Worm (Caenorhabditis elegans): ENCODE results near the gene srh-47.

srh-47 gene

ce11 chrV:11314025-11314880, 13.8 kb upstream of the srh-47 start (continued):
- TF ChIP-seq tra-1 (GFP tag; IDR thresholded peaks at IDR 0.05), result peak; percentile 99
- TF ChIP-seq mep-1 (tag; optimal IDR thresholded peaks at IDR 0.05), result peak; percentile 92
- TF ChIP-seq dmd-8 (GFP tag; IDR thresholded peaks at IDR 0.05), result peak; percentile 100
- peak; percentile 100 for TF ChIP-seq lim-7 (GFP tag; IDR thresholded peaks at IDR 0.05)
- TF ChIP-seq lin-13 (GFP tag; optimal IDR thresholded peaks at IDR 0.05), result peak; percentile 87
- peak; percentile 79 for TF ChIP-seq nhr-25 (tag; optimal IDR thresholded peaks at IDR 0.05; ENCODE audit: borderline replicate concordance, insufficient read depth)
- TF ChIP-seq arid-1 (GFP tag; conservative IDR thresholded peaks at IDR 0.05), result peak; percentile 98
- peak; percentile 94 for TF ChIP-seq nhr-102 (tag; optimal IDR thresholded peaks at IDR 0.05)
- peak; percentile 89 for TF ChIP-seq dmd-6 (GFP tag; IDR thresholded peaks at IDR 0.05)
- TF ChIP-seq jun-1 (tag; optimal IDR thresholded peaks at IDR 0.05), result peak; percentile 86
- no peak for TF ChIP-seq ceh-28 (tag; optimal IDR thresholded peaks at IDR 0.05)
- peak; percentile 56 for TF ChIP-seq dpl-1 (GFP tag; optimal IDR thresholded peaks at IDR 0.05)
- peak; percentile 93 for TF ChIP-seq dve-1 (tag; optimal IDR thresholded peaks at IDR 0.05; ENCODE audit: insufficient read depth)
- TF ChIP-seq F44E2.7 (GFP tag; IDR thresholded peaks at IDR 0.05), result peak; percentile 99
- TF ChIP-seq fos-1 (tag; optimal IDR thresholded peaks at IDR 0.05), result no peak
- peak; percentile 99 for TF ChIP-seq sdz-12 (GFP tag; optimal IDR thresholded peaks at IDR 0.05)
- TF ChIP-seq lsy-2 (tag; optimal IDR thresholded peaks at IDR 0.05), result peak; percentile 39 to 78
- TF ChIP-seq mxl-2 (GFP tag; conservative IDR thresholded peaks at IDR 0.05), result peak; percentile 94
- TF ChIP-seq zip-11 (GFP tag; IDR thresholded peaks at IDR 0.05), result peak; percentile 93
- peak; percentile 77 for TF ChIP-seq attf-4 (tag; optimal IDR thresholded peaks at IDR 0.05)
- TF ChIP-seq nhr-77 (tag; optimal IDR thresholded peaks at IDR 0.05), result peak; percentile 76
- TF ChIP-seq lin-15B (tag; optimal IDR thresholded peaks at IDR 0.05), result peak; percentile 28

ce11 chrV:11312904-11313303, 12.5 kb upstream of the srh-47 start:
- TF ChIP-seq zip-11 (GFP tag; IDR thresholded peaks at IDR 0.05), result no peak
- TF ChIP-seq ztf-7 (tag; optimal IDR thresholded peaks at IDR 0.05), result no peak
- TF ChIP-seq ama-1 (optimal IDR thresholded peaks at IDR 0.05), result no peak
- peak; percentile 77 for TF ChIP-seq aha-1 (tag)
- no peak for TF ChIP-seq egl-27 (tag; optimal IDR thresholded peaks at IDR 0.05)
- no peak for TF ChIP-seq T26A8.4 (GFP tag; IDR thresholded peaks at IDR 0.05)
- TF ChIP-seq nhr-48 (tag; optimal IDR thresholded peaks at IDR 0.05), result no peak
- TF ChIP-seq unc-62 (GFP tag; optimal IDR thresholded peaks at IDR 0.05 in 1 of 2), result peak in 1 of 2 experiments; percentile 24
- no peak for TF ChIP-seq unc-62 (tag; optimal IDR thresholded peaks at IDR 0.05)
- TF ChIP-seq php-3 (GFP tag; IDR thresholded peaks at IDR 0.05), result no peak
- TF ChIP-seq nhr-42 (GFP tag; IDR thresholded peaks at IDR 0.05), result no peak
- no peak for TF ChIP-seq hlh-30 (tag; optimal IDR thresholded peaks at IDR 0.05; ENCODE audit: insufficient read depth)
- no peak for TF ChIP-seq ceh-20 (GFP tag; IDR thresholded peaks at IDR 0.05)
- no peak for TF ChIP-seq ZK337.2 (GFP tag; IDR thresholded peaks at IDR 0.05)
- no peak for TF ChIP-seq arid-1 (GFP tag; conservative IDR thresholded peaks at IDR 0.05)

ce11 chrV:11311013-11311472, 10.6 kb upstream of the srh-47 start, which contains the start of gene T03F7.7:
TSS of gene T03F7.7 (plus strand) at chrV:11311422.
- no peak for TF ChIP-seq ZK337.2 (GFP tag; IDR thresholded peaks at IDR 0.05)
- TF ChIP-seq hlh-11 (tag; optimal IDR thresholded peaks at IDR 0.05), result peak; percentile 66
- TF ChIP-seq daf-16 (GFP tag; optimal IDR thresholded peaks at IDR 0.05), result no peak
- TF ChIP-seq daf-16 (tag; optimal IDR thresholded peaks at IDR 0.05), result peak; percentile 55
- TF ChIP-seq nhr-28 (tag; optimal IDR thresholded peaks at IDR 0.05), result peak; percentile 85
- TF ChIP-seq lin-1 (GFP tag; IDR thresholded peaks at IDR 0.05), result peak; percentile 84
- TF ChIP-seq zfp-3 (GFP tag; conservative IDR thresholded peaks at IDR 0.05), result no peak
- TF ChIP-seq dmd-6 (GFP tag; IDR thresholded peaks at IDR 0.05), result peak; percentile 85
- peak in 1 of 2 experiments; percentile 35 for TF ChIP-seq mdl-1 (tag; optimal IDR thresholded peaks at IDR 0.05)
- TF ChIP-seq tra-1 (GFP tag; IDR thresholded peaks at IDR 0.05), result peak; percentile 73; the same call in 1 of the 2 replicates
- TF ChIP-seq mxl-2 (GFP tag; conservative IDR thresholded peaks at IDR 0.05), result no peak
- no peak for TF ChIP-seq saeg-2 (GFP tag; IDR thresholded peaks at IDR 0.05)
- TF ChIP-seq nhr-25 (tag; optimal IDR thresholded peaks at IDR 0.05; ENCODE audit: borderline replicate concordance, insufficient read depth), result no peak
- peak; percentile 93 for TF ChIP-seq pqm-1 (tag; optimal IDR thresholded peaks at IDR 0.05)
- peak; percentile 46 for TF ChIP-seq mxl-3 (GFP tag; optimal IDR thresholded peaks at IDR 0.05)
- peak; percentile 75 for TF ChIP-seq php-3 (GFP tag; IDR thresholded peaks at IDR 0.05)
- no peak for TF ChIP-seq ama-1 (optimal IDR thresholded peaks at IDR 0.05)
- TF ChIP-seq nhr-48 (tag; optimal IDR thresholded peaks at IDR 0.05), result peak; percentile 45
- TF ChIP-seq nhr-77 (tag; optimal IDR thresholded peaks at IDR 0.05), result peak; percentile 64
